Fruit fly (Drosophila melanogaster): ENCODE data around the gene gammaSnap2.

DNA sequence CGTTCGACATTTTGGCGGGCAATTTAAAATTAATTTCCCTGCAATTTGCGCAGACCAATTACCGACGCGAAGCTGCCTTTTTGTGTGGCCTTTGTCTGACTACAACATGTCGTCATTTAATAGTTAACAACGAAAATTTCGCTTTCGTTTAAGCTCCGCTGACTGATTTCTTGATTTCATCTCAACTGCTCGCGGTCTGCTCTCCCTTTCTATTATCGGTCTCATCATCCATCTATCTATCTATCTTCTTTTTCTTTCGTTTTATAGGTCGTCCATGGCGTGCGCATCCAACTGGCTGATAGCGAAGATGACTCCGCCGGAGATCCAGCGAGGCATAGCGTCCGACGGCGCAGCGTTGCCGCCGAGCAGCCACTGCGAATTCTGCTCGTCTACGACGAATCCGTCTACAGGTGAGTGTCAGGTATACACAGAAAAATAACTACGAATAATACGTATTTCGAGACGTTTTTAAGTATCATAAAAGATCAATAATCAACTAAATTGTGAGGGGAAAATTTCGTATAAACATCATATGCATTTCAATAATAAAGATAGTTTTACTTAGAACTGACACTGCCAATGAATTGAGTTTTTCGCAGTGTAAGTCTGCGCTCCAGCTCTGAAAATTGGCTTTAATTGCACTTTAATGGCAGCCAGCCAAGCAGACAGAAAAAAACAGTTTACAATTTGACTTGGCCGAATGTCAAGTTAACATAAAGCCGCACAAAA lies 32.9 kb upstream of the gammaSnap2 start:
- TF ChIP-seq CG16779 (tag; optimal IDR thresholded peaks at IDR 0.05) (no peak), vri (GFP tag; optimal IDR thresholded peaks at IDR 0.05) (no peak), topi (GFP tag; optimal IDR thresholded peaks at IDR 0.05) (no peak), CG1621 (tag; optimal IDR thresholded peaks at IDR 0.05) (no peak), CG15336 (GFP tag; IDR thresholded peaks at IDR 0.05) (peak; percentile 87), CG6276 (GFP tag; optimal IDR thresholded peaks at IDR 0.05) (no peak)

Measured in whole organism, prepupa.